Worm (Caenorhabditis elegans) whole organism, late embryonic: ENCODE measurements around the gene cdh-1.

Experiments
- ama-1 ChIP-seq: fragments of 150-350 bp; optimal IDR thresholded peaks from 2 replicates; lab custom pipeline; 2014
- ceh-14 ChIP-seq: sonication (generic microtip); optimal IDR thresholded peaks from 2 replicates; lab custom pipeline; 2016; ENCODE audit warnings: missing genotype, missing genetic modification characterization, missing compliant biosample characterization
- ceh-24 ChIP-seq: sonication (generic microtip); optimal IDR thresholded peaks from 2 replicates; lab custom pipeline; 2016; ENCODE audit warnings: mild to moderate bottlenecking, missing genetic modification characterization, missing compliant biosample characterization
- che-1 ChIP-seq: sonication (generic microtip); optimal IDR thresholded peaks from 2 replicates; lab custom pipeline; 2016; ENCODE audit warnings: mild to moderate bottlenecking, missing genetic modification characterization, missing compliant biosample characterization
- lin-11 ChIP-seq: fragments of 200-800 bp; sonication (Bioruptor generic); optimal IDR thresholded peaks from 2 replicates; lab custom pipeline; 2018; ENCODE audit warnings: mild to moderate bottlenecking, missing genetic modification characterization, missing compliant biosample characterization
- odd-2 ChIP-seq: sonication (generic microtip); optimal IDR thresholded peaks from 2 replicates; lab custom pipeline; 2017; ENCODE audit warnings: antibody characterized with exemption, mild to moderate bottlenecking, missing genetic modification characterization, missing compliant biosample characterization
- pag-3 ChIP-seq: sonication (generic microtip); optimal IDR thresholded peaks from 2 replicates; lab custom pipeline; 2016; ENCODE audit warnings: missing compliant biosample characterization, missing genetic modification characterization, borderline replicate concordance
- rnt-1 ChIP-seq: sonication (generic microtip); optimal IDR thresholded peaks from 2 replicates; lab custom pipeline; 2016; ENCODE audit warnings: missing genetic modification characterization, missing compliant biosample characterization

- no peak for TF ChIP-seq pag-3
- TF ChIP-seq odd-2 (tag; lab: Kevin White, UChicago): no peak
- no peak for TF ChIP-seq che-1 (tag; lab: Kevin White, UChicago)
- TF ChIP-seq ceh-24 (tag; lab: Kevin White, UChicago): no peak
- no peak for TF ChIP-seq ama-1 (lab: Kevin White, UChicago)
- no peak for TF ChIP-seq lin-11
- no peak for TF ChIP-seq rnt-1 (tag; lab: Kevin White, UChicago)
- TF ChIP-seq ceh-14 (tag; lab: Kevin White, UChicago): no peak
Observed at ce11 chrIII:2982109-2982508, 71.4 kb downstream of the cdh-1 start, which contains the start of gene Y55D5A.1.
